Worm (Caenorhabditis elegans) whole organism, L1 larva: ENCODE results near the gene F54D10.7.

Experiments used
- C34B4.2 ChIP-seq: sonication (generic microtip); optimal IDR thresholded peaks from 2 replicates; lab custom pipeline; 2017; ENCODE audit warnings: mild to moderate bottlenecking, missing genetic modification characterization, missing compliant biosample characterization
- F16B12.6 ChIP-seq: fragments of 150-350 bp; optimal IDR thresholded peaks from 2 replicates; lab custom pipeline; 2014; ENCODE audit warnings: missing biosample characterization, missing genetic modification characterization
- ama-1 ChIP-seq: fragments of 150-350 bp; optimal IDR thresholded peaks from 2 replicates; lab custom pipeline; 2014
- ceh-88 ChIP-seq: fragments of 200-800 bp; sonication (Bioruptor generic); IDR thresholded peaks from 2 replicates; pipeline ENCODE4 v1.3.6; 2022; ENCODE audit warnings: missing genetic modification characterization, missing compliant biosample characterization
- ceh-90 ChIP-seq: sonication (generic microtip); optimal IDR thresholded peaks from 2 replicates; lab custom pipeline; 2016; ENCODE audit warnings: missing genetic modification characterization, missing compliant biosample characterization
- dpl-1 ChIP-seq, 3 experiments: fragments of 150-350 bp in 2 of 3; sonication (generic microtip) in 1 of 3; optimal IDR thresholded peaks; 2 replicates each; lab custom pipeline; 2014 to 2017; ENCODE audit warnings: missing biosample characterization in 3 of 3, missing genetic modification characterization in 3 of 3, missing genetic modification reagents in 3 of 3
- dsc-1 ChIP-seq: sonication (generic microtip); optimal IDR thresholded peaks from 2 replicates; lab custom pipeline; 2016; ENCODE audit warnings: mild to moderate bottlenecking, missing genetic modification characterization, missing compliant biosample characterization
- efl-1 ChIP-seq, 4 experiments: fragments of 150-350 bp; optimal IDR thresholded peaks in 3 of 4; peaks in 1 of 4; 1 replicate in 1 of 4; 2 replicates in 3 of 4; lab custom pipeline; 2014; ENCODE audit warnings: missing biosample characterization in 2 of 4, missing genetic modification characterization in 2 of 4, missing genetic modification reagents in 2 of 4
- egl-13 ChIP-seq: sonication (generic microtip); optimal IDR thresholded peaks from 2 replicates; lab custom pipeline; 2016; ENCODE audit warnings: missing genotype, missing genetic modification reagents, missing genetic modification characterization, missing compliant biosample characterization
- egl-27 ChIP-seq, 2 experiments: fragments of 150-350 bp in 1 of 2; sonication (generic microtip); optimal IDR thresholded peaks; 3 replicates each; lab custom pipeline; 2017 to 2018; ENCODE audit warnings: missing biosample characterization in 2 of 2, missing genetic modification characterization in 2 of 2, missing genetic modification reagents in 2 of 2
- elt-2 ChIP-seq: sonication (generic microtip); optimal IDR thresholded peaks from 2 replicates; lab custom pipeline; 2016; ENCODE audit warnings: missing genetic modification characterization, mild to moderate bottlenecking, inconsistent platforms, missing compliant biosample characterization, missing genetic modification reagents
- elt-3 ChIP-seq, 6 experiments: fragments of 150-350 bp in 1 of 6; sonication (generic microtip); optimal IDR thresholded peaks; 2 replicates each; lab custom pipeline; 2017 to 2018; ENCODE audit warnings: missing biosample characterization in 6 of 6, missing genetic modification characterization in 6 of 6, inconsistent platforms in 1 of 6
- fos-1 ChIP-seq: fragments of 150-350 bp; optimal IDR thresholded peaks from 2 replicates; lab custom pipeline; 2014; ENCODE audit warnings: missing biosample characterization, missing genetic modification characterization
- isw-1 ChIP-seq: fragments of 200-800 bp; sonication (Bioruptor generic); IDR thresholded peaks from 2 replicates; pipeline ENCODE4 v1.3.6; 2022; ENCODE audit warnings: missing genetic modification characterization, missing compliant biosample characterization
- lin-14 ChIP-seq: fragments of 200-800 bp; sonication (Bioruptor generic); optimal IDR thresholded peaks from 2 replicates; lab custom pipeline; 2018; ENCODE audit warnings: mild to moderate bottlenecking, missing genetic modification characterization, moderate library complexity, missing compliant biosample characterization
- lin-39 ChIP-seq: fragments of 150-350 bp; optimal IDR thresholded peaks from 2 replicates; lab custom pipeline; 2014; ENCODE audit warnings: missing biosample characterization, missing genetic modification reagents, missing genetic modification characterization
- mep-1 ChIP-seq: fragments of 150-350 bp; optimal IDR thresholded peaks from 2 replicates; lab custom pipeline; 2014; ENCODE audit warnings: missing biosample characterization, missing genetic modification characterization
- nhr-11 ChIP-seq: fragments of 150-350 bp; optimal IDR thresholded peaks from 2 replicates; lab custom pipeline; 2014; ENCODE audit warnings: missing biosample characterization, missing genetic modification characterization
- nhr-12 ChIP-seq: sonication (generic microtip); optimal IDR thresholded peaks from 2 replicates; lab custom pipeline; 2017; ENCODE audit warnings: missing biosample characterization, missing genetic modification characterization
- nhr-19 ChIP-seq: fragments of 200-800 bp; sonication (Bioruptor generic); conservative IDR thresholded peaks from 2 replicates; pipeline ENCODE4 v1.3.6; 2022; ENCODE audit warnings: missing genetic modification characterization, missing compliant biosample characterization
- nhr-28 ChIP-seq: fragments of 150-350 bp; optimal IDR thresholded peaks from 2 replicates; lab custom pipeline; 2014; ENCODE audit warnings: missing biosample characterization, missing genetic modification characterization
- nhr-47 ChIP-seq: sonication (generic microtip); optimal IDR thresholded peaks from 2 replicates; lab custom pipeline; 2016; ENCODE audit warnings: mild to moderate bottlenecking, missing genetic modification characterization, moderate library complexity, missing compliant biosample characterization
- nhr-71 ChIP-seq: sonication (generic microtip); optimal IDR thresholded peaks from 2 replicates; lab custom pipeline; 2016; ENCODE audit warnings: mild to moderate bottlenecking, missing genetic modification characterization, moderate library complexity, missing compliant biosample characterization
- pax-3 ChIP-seq: fragments of 200-800 bp; sonication (Bioruptor generic); optimal IDR thresholded peaks from 2 replicates; lab custom pipeline; 2018; ENCODE audit warnings: mild to moderate bottlenecking, missing genetic modification characterization, moderate library complexity, missing compliant biosample characterization
- rnt-1 ChIP-seq: sonication (generic microtip); optimal IDR thresholded peaks from 2 replicates; lab custom pipeline; 2016; ENCODE audit warnings: mild to moderate bottlenecking, missing genetic modification characterization, moderate library complexity, missing compliant biosample characterization
- snpc-4 ChIP-seq: fragments of 150-350 bp; optimal IDR thresholded peaks from 2 replicates; lab custom pipeline; 2014; ENCODE audit warnings: missing biosample characterization, missing genetic modification characterization
- sox-4 ChIP-seq: sonication (generic microtip); optimal IDR thresholded peaks from 2 replicates; lab custom pipeline; 2016; ENCODE audit warnings: missing genetic modification characterization, missing compliant biosample characterization
- tbx-2 ChIP-seq: sonication (generic microtip); optimal IDR thresholded peaks from 2 replicates; lab custom pipeline; 2016; ENCODE audit warnings: missing genetic modification characterization, missing compliant biosample characterization
- unc-130 ChIP-seq: fragments of 150-350 bp; optimal IDR thresholded peaks from 2 replicates; lab custom pipeline; 2017; ENCODE audit warnings: missing biosample characterization, missing genetic modification characterization, inconsistent platforms
- unc-30 ChIP-seq: sonication (generic microtip); optimal IDR thresholded peaks from 2 replicates; lab custom pipeline; 2017; ENCODE audit warnings: missing biosample characterization, missing genetic modification characterization
- zag-1 ChIP-seq: fragments of 150-350 bp; optimal IDR thresholded peaks from 2 replicates; lab custom pipeline; 2014; ENCODE audit warnings: missing biosample characterization, missing genetic modification characterization
- ztf-4 ChIP-seq: fragments of 150-350 bp; optimal IDR thresholded peaks from 2 replicates; lab custom pipeline; 2014; ENCODE audit warnings: missing biosample characterization, missing genetic modification characterization

Gene F54D10.7

ce11 chrII:3806964-3807363 lies 14.1 kb downstream of the F54D10.7 start, which contains the start of gene F54D10.4:
F54D10.4 (minus strand) TSS chrII:3807064.
- TF ChIP-seq dsc-1 (no peak), nhr-47 (no peak), nhr-12 (tag; lab: Kevin White, UChicago) (no peak), ama-1 (lab: Kevin White, UChicago) (no peak), tbx-2 (no peak), isw-1 (GFP tag; lab: Robert Waterston, UW) (no peak), nhr-11 (no peak), pax-3 (tag; lab: Kevin White, UChicago) (no peak), C34B4.2 (tag; lab: Kevin White, UChicago) (no peak), zag-1 (tag; lab: Kevin White, UChicago) (no peak), egl-13 (tag; lab: Kevin White, UChicago) (no peak), lin-39 (tag; lab: Kevin White, UChicago) (no peak), unc-30 (tag; lab: Kevin White, UChicago) (no peak), dpl-1 (GFP tag; optimal IDR thresholded peaks at IDR 0.05; lab: Kevin White, UChicago) (no peak), ceh-88 (GFP tag; lab: Robert Waterston, UW) (no peak), snpc-4 (tag; lab: Kevin White, UChicago) (no peak), mep-1 (no peak), fos-1 (tag; lab: Kevin White, UChicago) (no peak), egl-27 (tag; optimal IDR thresholded peaks at IDR 0.05; lab: Kevin White, UChicago) (no peak)

- no peak for TF ChIP-seq F16B12.6 (tag; lab: Kevin White, UChicago)
- no peak for TF ChIP-seq nhr-47
These were observed 15.6 kb downstream of the F54D10.7 start for ce11 chrII:3805518-3805917.

- no peak for TF ChIP-seq isw-1 (GFP tag; lab: Robert Waterston, UW)
These were observed 17.9 kb downstream of the F54D10.7 start, which contains the start of gene ins-32 for ce11 chrII:3803219-3803618. ins-32 (minus strand) TSS chrII:3803319.

- no peak for TF ChIP-seq tbx-2
- no peak for TF ChIP-seq nhr-19
- TF ChIP-seq elt-3 (tag; optimal IDR thresholded peaks at IDR 0.05; lab: Kevin White, UChicago): no peak
- TF ChIP-seq efl-1 (optimal IDR thresholded peaks at IDR 0.05; lab: Kevin White, UChicago): no peak
- peak in 1 of 2 experiments; percentile 25 for TF ChIP-seq efl-1 (GFP tag; optimal IDR thresholded peaks at IDR 0.05 in 1 of 2; lab: Kevin White, UChicago)
These were observed 25.8 kb downstream of the F54D10.7 start, which contains the start of gene Y8A9A.2 for ce11 chrII:3795323-3795722. Y8A9A.2 (plus strand) TSS chrII:3795623.

ce11 chrII:3793336-3793735 lies 27.8 kb downstream of the F54D10.7 start, which contains the start of gene fbxb-99:
fbxb-99 (minus strand) TSS chrII:3793436.
- TF ChIP-seq rnt-1 (tag; lab: Kevin White, UChicago) (no peak), nhr-47 (no peak), nhr-28 (tag; lab: Kevin White, UChicago) (no peak), zag-1 (tag; lab: Kevin White, UChicago) (no peak), ceh-90 (tag; lab: Kevin White, UChicago) (no peak), lin-14 (GFP tag; lab: Kevin White, UChicago) (no peak), ceh-88 (GFP tag; lab: Robert Waterston, UW) (no peak), egl-13 (tag; lab: Kevin White, UChicago) (no peak), ztf-4 (tag; lab: Kevin White, UChicago) (no peak), sox-4 (tag; lab: Kevin White, UChicago) (no peak), nhr-71 (tag; lab: Kevin White, UChicago) (no peak)
- TF ChIP-seq, all 84 proteins: peak for 0

ce11 chrII:3788356-3788962 lies 32.6 kb downstream of the F54D10.7 start:
- TF ChIP-seq elt-2 (tag; lab: Kevin White, UChicago) (peak; percentile 77), efl-1 (optimal IDR thresholded peaks at IDR 0.05; lab: Kevin White, UChicago) (no peak), efl-1 (GFP tag; optimal IDR thresholded peaks at IDR 0.05 in 1 of 2; lab: Kevin White, UChicago) (peak in 1 of 2 experiments; percentile 78), unc-130 (tag; lab: Kevin White, UChicago) (no peak)
